Fruit fly (Drosophila melanogaster) whole organism, adult: ENCODE data around the gene CG33764.

Experiments used
- CG11617 ChIP-seq: fragments of 200-800 bp; sonication (Bioruptor generic); optimal IDR thresholded peaks from 2 replicates; lab custom pipeline; 2017; ENCODE audit warnings: mild to moderate bottlenecking, missing biosample characterization, missing genetic modification reagents, missing genetic modification characterization
- CG1620 ChIP-seq: fragments of 200-800 bp; sonication (Bioruptor generic); optimal IDR thresholded peaks from 2 replicates; lab custom pipeline; 2016; ENCODE audit warnings: missing biosample characterization, missing genetic modification characterization
- CG7045 ChIP-seq: fragments of 200-800 bp; sonication (Bioruptor generic); optimal IDR thresholded peaks from 2 replicates; lab custom pipeline; 2017; ENCODE audit warnings: missing biosample characterization, mild to moderate bottlenecking, missing genetic modification characterization
- CG7101 ChIP-seq: fragments of 200-800 bp; sonication (Bioruptor generic); optimal IDR thresholded peaks from 2 replicates; lab custom pipeline; 2018; ENCODE audit warnings: missing biosample characterization, mild to moderate bottlenecking, missing genetic modification characterization, moderate library complexity
- Clk ChIP-seq: fragments of 200-800 bp; sonication (Bioruptor generic); optimal IDR thresholded peaks from 2 replicates; lab custom pipeline; 2017; ENCODE audit warnings: missing biosample characterization, missing genetic modification characterization
- Hr96 ChIP-seq: fragments of 200-800 bp; sonication (Bioruptor generic); optimal IDR thresholded peaks from 2 replicates; lab custom pipeline; 2016; ENCODE audit warnings: missing biosample characterization, missing genetic modification characterization
- bab1 ChIP-seq: fragments of 200-800 bp; sonication (Bioruptor generic); optimal IDR thresholded peaks from 3 replicates; lab custom pipeline; 2019; ENCODE audit warnings: missing biosample characterization, mild to moderate bottlenecking, missing genetic modification characterization, moderate library complexity
- cic ChIP-seq: fragments of 200-800 bp; sonication (Bioruptor generic); optimal IDR thresholded peaks from 2 replicates; lab custom pipeline; 2017; ENCODE audit warnings: missing biosample characterization, mild to moderate bottlenecking, missing genetic modification characterization, moderate library complexity
- cnc ChIP-seq, 2 experiments: fragments of >200 bp; optimal IDR thresholded peaks; 2 replicates each; lab custom pipeline; 2017
- kay ChIP-seq: fragments of 200-800 bp; sonication (Bioruptor generic); peaks from one replicate; lab custom pipeline; 2016; ENCODE audit warnings: missing biosample characterization, missing genetic modification characterization, borderline replicate concordance
- ovo ChIP-seq: fragments of 200-800 bp; sonication (Bioruptor generic); optimal IDR thresholded peaks from 2 replicates; lab custom pipeline; 2016; ENCODE audit warnings: missing biosample characterization, missing genetic modification characterization
- pad ChIP-seq: fragments of 200-800 bp; sonication (Bioruptor generic); optimal IDR thresholded peaks from 3 replicates; lab custom pipeline; 2017; ENCODE audit warnings: missing biosample characterization, missing genetic modification characterization, mild to moderate bottlenecking, moderate library complexity, missing genetic modification reagents
- toe ChIP-seq: fragments of 200-800 bp; sonication (Bioruptor generic); optimal IDR thresholded peaks from 2 replicates; lab custom pipeline; 2016; ENCODE audit warnings: missing biosample characterization, missing genetic modification characterization

dm6 chr3L:4307691-4308383 lies 40.5 kb upstream of the CG33764 start, which contains the start of gene dyl:
- TF ChIP-seq kay (GFP tag; lab: Kevin White, UChicago) (no peak), cnc (optimal IDR thresholded peaks at IDR 0.05; lab: Kevin White, UChicago) (no peak), Hr96 (GFP tag; lab: Kevin White, UChicago) (no peak), pad (GFP tag; lab: Kevin White, UChicago) (no peak), Clk (no peak), CG1620 (GFP tag; lab: Kevin White, UChicago) (no peak), ovo (GFP tag; lab: Kevin White, UChicago) (no peak), CG11617 (no peak), CG7045 (GFP tag; lab: Kevin White, UChicago) (no peak), CG7101 (no peak), bab1 (GFP tag; lab: Kevin White, UChicago) (no peak), cic (GFP tag; lab: Kevin White, UChicago) (no peak), toe (GFP tag; lab: Kevin White, UChicago) (no peak)
